Fruit fly (Drosophila melanogaster) whole organism, pupa: ENCODE data around the gene CG7781.

Experiments
- CG10348 ChIP-seq: fragments of 200-800 bp; sonication (Bioruptor generic); IDR thresholded peaks from 2 replicates; pipeline ENCODE4 v1.3.6; 2022; ENCODE audit warnings: missing biosample characterization, missing genetic modification characterization
- CG12605 ChIP-seq: fragments of 200-800 bp; sonication (Bioruptor generic); IDR thresholded peaks from 2 replicates; pipeline ENCODE4 v1.3.6; 2022; ENCODE audit warnings: missing biosample characterization, missing genetic modification characterization
- CG13204 ChIP-seq: fragments of 200-800 bp; sonication (Bioruptor generic); optimal IDR thresholded peaks from 2 replicates; lab custom pipeline; 2018; ENCODE audit warnings: missing biosample characterization, mild to moderate bottlenecking, missing genetic modification characterization, moderate library complexity
- CG14655 ChIP-seq: fragments of 200-800 bp; sonication (Bioruptor generic); optimal IDR thresholded peaks from 3 replicates; lab custom pipeline; 2017; ENCODE audit warnings: mild to moderate bottlenecking, missing biosample characterization, missing genetic modification reagents, missing genetic modification characterization
- CG15710 ChIP-seq: fragments of 200-800 bp; sonication (Bioruptor generic); optimal IDR thresholded peaks from 2 replicates; lab custom pipeline; 2018; ENCODE audit warnings: missing biosample characterization, mild to moderate bottlenecking, missing genetic modification characterization, moderate library complexity
- CG17806 ChIP-seq: fragments of 200-800 bp; sonication (Bioruptor generic); optimal IDR thresholded peaks from 2 replicates; lab custom pipeline; 2018; ENCODE audit warnings: missing biosample characterization, mild to moderate bottlenecking, missing genetic modification characterization, moderate library complexity
- CG32121 ChIP-seq: fragments of 200-800 bp; sonication (Bioruptor generic); IDR thresholded peaks from 2 replicates; pipeline ENCODE4 v1.3.6; 2022; ENCODE audit warnings: missing biosample characterization, missing genetic modification characterization
- CG34367 ChIP-seq: fragments of 200-800 bp; sonication (Bioruptor generic); optimal IDR thresholded peaks from 2 replicates; lab custom pipeline; 2018; ENCODE audit warnings: missing biosample characterization, mild to moderate bottlenecking, missing genetic modification characterization
- CG4496 ChIP-seq: fragments of 200-800 bp; sonication (Bioruptor generic); IDR thresholded peaks from 3 replicates; pipeline ENCODE4 v1.3.6; 2022; ENCODE audit warnings: missing biosample characterization, missing genetic modification characterization
- CG8159 ChIP-seq: fragments of 200-800 bp; sonication (Bioruptor generic); optimal IDR thresholded peaks from 3 replicates; lab custom pipeline; 2018; ENCODE audit warnings: missing biosample characterization, mild to moderate bottlenecking, missing genetic modification characterization, moderate library complexity
- CG8301 ChIP-seq: fragments of 200-800 bp; sonication (Bioruptor generic); optimal IDR thresholded peaks from 2 replicates; lab custom pipeline; 2018; ENCODE audit warnings: missing biosample characterization, mild to moderate bottlenecking, missing genetic modification characterization
- CG9948 ChIP-seq: fragments of 200-800 bp; sonication (Bioruptor generic); optimal IDR thresholded peaks from 2 replicates; lab custom pipeline; 2018; ENCODE audit warnings: missing biosample characterization, mild to moderate bottlenecking, missing genetic modification characterization, moderate library complexity
- D1 ChIP-seq: fragments of 200-800 bp; sonication (Bioruptor generic); optimal IDR thresholded peaks from 2 replicates; lab custom pipeline; 2018; ENCODE audit warnings: missing biosample characterization, mild to moderate bottlenecking, missing genetic modification characterization, moderate library complexity
- EcR ChIP-seq: fragments of 200-800 bp; sonication (Bioruptor generic); optimal IDR thresholded peaks from 3 replicates; lab custom pipeline; 2019; ENCODE audit warnings: missing biosample characterization, missing genetic modification characterization, mild to moderate bottlenecking, moderate library complexity, missing genetic modification reagents
- Ets98B ChIP-seq: fragments of 200-800 bp; sonication (Bioruptor generic); IDR thresholded peaks from 2 replicates; pipeline ENCODE4 v1.3.6; 2022; ENCODE audit warnings: missing biosample characterization, missing genetic modification characterization
- Pif1A ChIP-seq: fragments of 200-800 bp; sonication (Bioruptor generic); optimal IDR thresholded peaks from 3 replicates; lab custom pipeline; 2016; ENCODE audit warnings: missing biosample characterization, missing genetic modification characterization
- Pif1B ChIP-seq: fragments of 200-800 bp; sonication (Bioruptor generic); optimal IDR thresholded peaks from 3 replicates; lab custom pipeline; 2016; ENCODE audit warnings: missing biosample characterization, missing genetic modification characterization
- Snoo ChIP-seq: fragments of 200-800 bp; sonication (Bioruptor generic); optimal IDR thresholded peaks from 3 replicates; lab custom pipeline; 2017; ENCODE audit warnings: missing biosample characterization, mild to moderate bottlenecking, missing genetic modification characterization, inconsistent platforms
- fd96Ca ChIP-seq: fragments of 200-800 bp; sonication (Bioruptor generic); IDR thresholded peaks from 3 replicates; pipeline ENCODE4 v1.3.6; 2022; ENCODE audit warnings: missing biosample characterization, missing genetic modification characterization
- gl ChIP-seq: fragments of 200-800 bp; sonication (Bioruptor generic); optimal IDR thresholded peaks from 2 replicates; lab custom pipeline; 2018; ENCODE audit warnings: missing biosample characterization, mild to moderate bottlenecking, missing genetic modification characterization
- rn ChIP-seq: fragments of 200-800 bp; sonication (Bioruptor generic); IDR thresholded peaks from 2 replicates; pipeline ENCODE4 v1.3.6; 2022; ENCODE audit warnings: missing biosample characterization, missing genetic modification characterization

The CG7781 gene

dm6 chr2L:8339751-8340349 lies 14.6 kb upstream of the CG7781 start:
- TF ChIP-seq CG4496 (GFP tag; lab: Robert Waterston, UW) (no peak), rn (no peak), fd96Ca (GFP tag; lab: Robert Waterston, UW) (no peak), CG15710 (no peak), CG13204 (GFP tag; lab: Kevin White, UChicago) (no peak), EcR (GFP tag; lab: Kevin White, UChicago) (no peak), Ets98B (GFP tag; lab: Robert Waterston, UW) (no peak)

- no peak for TF ChIP-seq CG13204 (GFP tag; lab: Kevin White, UChicago)
- TF ChIP-seq CG17806 (tag; lab: Kevin White, UChicago): no peak
- TF ChIP-seq CG10348 (GFP tag; lab: Robert Waterston, UW): no peak
- TF ChIP-seq CG32121 (GFP tag; lab: Robert Waterston, UW): no peak
- no peak for TF ChIP-seq CG12605
- no peak for TF ChIP-seq CG9948 (tag; lab: Kevin White, UChicago)
- no peak for TF ChIP-seq Snoo (tag; lab: Kevin White, UChicago)
- TF ChIP-seq CG34367 (tag; lab: Kevin White, UChicago): no peak
- no peak for TF ChIP-seq CG4496 (GFP tag; lab: Robert Waterston, UW)
- TF ChIP-seq CG8159 (tag; lab: Kevin White, UChicago): no peak
- no peak for TF ChIP-seq EcR (GFP tag; lab: Kevin White, UChicago)
- TF ChIP-seq Pif1A (GFP tag; lab: Kevin White, UChicago): no peak
- TF ChIP-seq Ets98B (GFP tag; lab: Robert Waterston, UW): no peak
- TF ChIP-seq CG14655 (GFP tag; lab: Kevin White, UChicago): no peak
- TF ChIP-seq CG15710: no peak
- TF ChIP-seq gl (tag; lab: Kevin White, UChicago): no peak
- no peak for TF ChIP-seq Pif1B (GFP tag; lab: Kevin White, UChicago)
- no peak for TF ChIP-seq D1
- no peak for TF ChIP-seq CG8301 (tag; lab: Kevin White, UChicago)
Observed at dm6 chr2L:8338039-8338438, 12.8 kb upstream of the CG7781 start, which contains the start of gene witty. TSS of gene witty (plus strand) at chr2L:8338287.

- no peak for TF ChIP-seq D1
- TF ChIP-seq gl (tag; lab: Kevin White, UChicago): no peak
- no peak for TF ChIP-seq CG13204 (GFP tag; lab: Kevin White, UChicago)
- TF ChIP-seq CG8159 (tag; lab: Kevin White, UChicago): no peak
- TF ChIP-seq CG14655 (GFP tag; lab: Kevin White, UChicago): peak; percentile 6
- no peak for TF ChIP-seq fd96Ca (GFP tag; lab: Robert Waterston, UW)
- TF ChIP-seq CG12605: no peak
- no peak for TF ChIP-seq EcR (GFP tag; lab: Kevin White, UChicago)
- TF ChIP-seq CG34367 (tag; lab: Kevin White, UChicago): peak; percentile 4
- TF ChIP-seq CG10348 (GFP tag; lab: Robert Waterston, UW): no peak
- TF ChIP-seq Pif1A (GFP tag; lab: Kevin White, UChicago): peak; percentile 11
- no peak for TF ChIP-seq CG32121 (GFP tag; lab: Robert Waterston, UW)
- TF ChIP-seq CG9948 (tag; lab: Kevin White, UChicago): no peak
- 0 out of 2 replicates have a peak, but pooled peaks have one; percentile 9 for TF ChIP-seq Ets98B (GFP tag; lab: Robert Waterston, UW)
- no peak for TF ChIP-seq CG17806 (tag; lab: Kevin White, UChicago)
- TF ChIP-seq CG8301 (tag; lab: Kevin White, UChicago): no peak
- no peak for TF ChIP-seq rn
- TF ChIP-seq Pif1B (GFP tag; lab: Kevin White, UChicago): no peak
- peak; percentile 81 for TF ChIP-seq CG4496 (GFP tag; lab: Robert Waterston, UW)
- TF ChIP-seq Snoo (tag; lab: Kevin White, UChicago): no peak
- TF ChIP-seq CG15710: no peak
Observed at dm6 chr2L:8334705-8335104, 9.5 kb upstream of the CG7781 start.

- no peak for TF ChIP-seq Ets98B (GFP tag; lab: Robert Waterston, UW)
- TF ChIP-seq CG34367 (tag; lab: Kevin White, UChicago): no peak
- TF ChIP-seq Pif1B (GFP tag; lab: Kevin White, UChicago): no peak
- no peak for TF ChIP-seq CG32121 (GFP tag; lab: Robert Waterston, UW)
- no peak for TF ChIP-seq CG15710
- TF ChIP-seq Pif1A (GFP tag; lab: Kevin White, UChicago): no peak
- no peak for TF ChIP-seq CG14655 (GFP tag; lab: Kevin White, UChicago)
- no peak for TF ChIP-seq CG8301 (tag; lab: Kevin White, UChicago)
- TF ChIP-seq, all 21 proteins: peak for 0
Observed at dm6 chr2L:8333624-8334023, 8.4 kb upstream of the CG7781 start.

- TF ChIP-seq gl (tag; lab: Kevin White, UChicago) (no peak), Pif1B (GFP tag; lab: Kevin White, UChicago) (no peak), CG14655 (GFP tag; lab: Kevin White, UChicago) (no peak), CG32121 (GFP tag; lab: Robert Waterston, UW) (no peak), Ets98B (GFP tag; lab: Robert Waterston, UW) (no peak), CG8159 (tag; lab: Kevin White, UChicago) (no peak), fd96Ca (GFP tag; lab: Robert Waterston, UW) (no peak), CG34367 (tag; lab: Kevin White, UChicago) (no peak), D1 (no peak), CG10348 (GFP tag; lab: Robert Waterston, UW) (no peak), EcR (GFP tag; lab: Kevin White, UChicago) (no peak), CG9948 (tag; lab: Kevin White, UChicago) (no peak), rn (no peak), CG4496 (GFP tag; lab: Robert Waterston, UW) (no peak), CG15710 (no peak), CG12605 (no peak), CG17806 (tag; lab: Kevin White, UChicago) (no peak), Pif1A (GFP tag; lab: Kevin White, UChicago) (no peak), Snoo (tag; lab: Kevin White, UChicago) (no peak)
Observed at dm6 chr2L:8333185-8333584, 8.0 kb upstream of the CG7781 start.
